Fruit fly (Drosophila melanogaster): ENCODE results near the gene CG1116.

CG1116 gene

DNA sequence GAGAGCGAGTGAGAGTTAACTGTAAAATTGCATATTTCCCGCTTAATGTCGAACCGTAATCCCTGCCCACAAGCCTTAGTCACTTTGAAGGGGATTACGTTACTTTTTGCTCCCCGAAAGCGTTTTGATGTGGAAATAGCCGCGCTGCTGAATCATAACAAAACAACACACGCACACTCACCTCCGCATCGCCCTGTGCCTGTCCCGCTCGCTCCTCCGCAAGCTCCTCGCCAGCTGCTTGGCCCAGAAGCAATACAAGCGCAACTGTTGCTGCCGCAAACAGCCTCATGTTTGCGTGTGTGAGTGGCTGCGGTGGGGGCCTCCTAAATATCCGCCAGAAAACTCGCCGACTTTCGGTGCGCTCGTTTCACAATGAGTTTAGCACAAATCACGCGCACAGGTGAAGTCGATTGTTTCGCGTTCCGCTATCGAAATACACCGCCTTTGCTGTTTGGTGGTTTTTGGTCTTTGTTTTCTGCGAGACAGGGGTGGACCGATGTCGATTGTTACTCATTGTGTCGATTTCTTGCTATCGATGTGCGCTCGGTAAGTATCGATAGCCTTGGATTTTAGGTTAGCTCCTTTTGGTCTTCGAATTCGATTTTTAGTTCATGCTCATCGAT, 31.9 kb downstream of the CG1116 start, which contains the start of gene CtsF (continued):
- TF ChIP-seq CG18619 (GFP tag; optimal IDR thresholded peaks at IDR 0.05) (no peak), corto (GFP tag; optimal IDR thresholded peaks at IDR 0.05) (no peak), HHEX (GFP tag; optimal IDR thresholded peaks at IDR 0.05) (no peak), nau (GFP tag; optimal IDR thresholded peaks at IDR 0.05) (no peak), CG17912 (GFP tag; optimal IDR thresholded peaks at IDR 0.05) (no peak), Lpt (GFP tag; optimal IDR thresholded peaks at IDR 0.05) (peak; percentile 33), ci (GFP tag; IDR thresholded peaks at IDR 0.05) (peak; percentile 56; the same call in 2 of the 3 replicates), Adf1 (GFP tag; IDR thresholded peaks at IDR 0.05) (peak; percentile 67), gem (tag; optimal IDR thresholded peaks at IDR 0.05) (no peak), Mes4 (GFP tag; optimal IDR thresholded peaks at IDR 0.05) (peak; percentile 11), jumu (GFP tag; optimal IDR thresholded peaks at IDR 0.05) (peak; percentile 14), CG2889 (GFP tag; IDR thresholded peaks at IDR 0.05) (no peak), MESR4 (GFP tag; optimal IDR thresholded peaks at IDR 0.05) (peak; percentile 90), amos (GFP tag; IDR thresholded peaks at IDR 0.05; ENCODE audit: partially characterized antibody) (peak; percentile 99), CG9932 (GFP tag; IDR thresholded peaks at IDR 0.05) (peak; percentile 62), Med (GFP tag) (peak; percentile 88), Xbp1 (GFP tag; optimal IDR thresholded peaks at IDR 0.05) (peak; percentile 12), nerfin-1 (tag; optimal IDR thresholded peaks at IDR 0.05) (peak; percentile 14), dimm (GFP tag; IDR thresholded peaks at IDR 0.05) (no peak), HLHmδ (GFP tag; optimal IDR thresholded peaks at IDR 0.05) (no peak), pan (optimal IDR thresholded peaks at IDR 0.05) (no peak), pan (GFP tag; optimal IDR thresholded peaks at IDR 0.05 in 1 of 2, IDR thresholded peaks at IDR 0.05 in 1 of 2) (peak in 1 of 2 experiments; percentile 19), CrebB (tag; optimal IDR thresholded peaks at IDR 0.05) (peak; percentile 28), CG3163 (GFP tag; optimal IDR thresholded peaks at IDR 0.05) (no peak), luna (GFP tag; optimal IDR thresholded peaks at IDR 0.05) (no peak), CG11504 (tag; optimal IDR thresholded peaks at IDR 0.05) (peak; percentile 13), jigr1 (GFP tag; IDR thresholded peaks at IDR 0.05) (no peak), Sox100B (GFP tag; optimal IDR thresholded peaks at IDR 0.05) (no peak), Gug (GFP tag; IDR thresholded peaks at IDR 0.05) (no peak; the same call in 3 of the 4 replicates), Sox102F (GFP tag; optimal IDR thresholded peaks at IDR 0.05) (peak; percentile 7), Scr (GFP tag; IDR thresholded peaks at IDR 0.05; ENCODE audit: partially characterized antibody) (peak; percentile 98), nom (GFP tag; optimal IDR thresholded peaks at IDR 0.05) (no peak), run (tag; optimal IDR thresholded peaks at IDR 0.05) (peak; percentile 47), CG13123 (GFP tag; optimal IDR thresholded peaks at IDR 0.05) (no peak), CG15269 (tag; optimal IDR thresholded peaks at IDR 0.05) (no peak), chif (GFP tag; optimal IDR thresholded peaks at IDR 0.05) (no peak), CG12104 (GFP tag; optimal IDR thresholded peaks at IDR 0.05) (no peak), grn (GFP tag; optimal IDR thresholded peaks at IDR 0.05) (no peak), CG3065 (GFP tag; optimal IDR thresholded peaks at IDR 0.05) (no peak), wor (GFP tag; IDR thresholded peaks at IDR 0.05) (no peak), CG9876 (GFP tag; optimal IDR thresholded peaks at IDR 0.05) (no peak), Oaz (GFP tag; IDR thresholded peaks at IDR 0.05) (no peak), zen (tag; optimal IDR thresholded peaks at IDR 0.05) (no peak), Opbp (GFP tag; IDR thresholded peaks at IDR 0.05; ENCODE audit: partially characterized antibody) (peak; percentile 99), bowl (GFP tag; IDR thresholded peaks at IDR 0.05) (no peak), ham (GFP tag; IDR thresholded peaks at IDR 0.05) (no peak), seq (GFP tag; IDR thresholded peaks at IDR 0.05) (no peak), ssp (GFP tag; IDR thresholded peaks at IDR 0.05) (0 out of 2 replicates have a peak, but pooled peaks have one; percentile 20), CG12659 (GFP tag; optimal IDR thresholded peaks at IDR 0.05) (peak; percentile 80), gce (GFP tag; IDR thresholded peaks at IDR 0.05) (no peak), CG14441 (GFP tag; IDR thresholded peaks at IDR 0.05) (no peak)
